Worm (Caenorhabditis elegans) whole organism, young adult: ENCODE results near the gene F13E9.16.

Experiments used
- F22D6.2 ChIP-seq: sonication (generic microtip); optimal IDR thresholded peaks from 2 replicates; lab custom pipeline; 2016; ENCODE audit warnings: mild to moderate bottlenecking, missing genetic modification characterization, missing compliant biosample characterization
- ZK185.1 ChIP-seq: sonication (generic microtip); optimal IDR thresholded peaks from 2 replicates; lab custom pipeline; 2016; ENCODE audit warnings: mild to moderate bottlenecking, missing genetic modification characterization, missing compliant biosample characterization; ENCODE audit not compliant: poor library complexity, severe bottlenecking
- ama-1 ChIP-seq, 3 experiments: fragments of 150-350 bp in 1 of 3; sonication (generic microtip) in 2 of 3; optimal IDR thresholded peaks; 2 replicates each; lab custom pipeline; 2014 to 2018; ENCODE audit warnings: missing biosample characterization in 2 of 3, missing genetic modification characterization in 2 of 3, missing genetic modification reagents in 2 of 3
- efl-1 ChIP-seq: fragments of 150-350 bp; optimal IDR thresholded peaks from 2 replicates; lab custom pipeline; 2014; ENCODE audit warnings: missing biosample characterization, missing genetic modification reagents, missing genetic modification characterization
- him-1 ChIP-seq: sonication (generic microtip); optimal IDR thresholded peaks from 2 replicates; lab custom pipeline; 2016; ENCODE audit warnings: missing genotype, missing genetic modification reagents, missing genetic modification characterization, missing compliant biosample characterization
- madf-6 ChIP-seq: fragments of 200-800 bp; sonication (Bioruptor generic); IDR thresholded peaks from 2 replicates; pipeline ENCODE4 v1.3.6; 2022; ENCODE audit warnings: missing genetic modification reagents, missing genetic modification characterization, missing compliant biosample characterization
- nfya-1 ChIP-seq: sonication (generic microtip); optimal IDR thresholded peaks from 2 replicates; lab custom pipeline; 2017; ENCODE audit warnings: antibody characterized with exemption, missing compliant biosample characterization, missing genetic modification characterization, borderline replicate concordance; ENCODE audit not compliant: insufficient read depth
- unc-62 ChIP-seq: fragments of 150-350 bp; optimal IDR thresholded peaks from 2 replicates; lab custom pipeline; 2014; ENCODE audit warnings: missing biosample characterization, missing genetic modification reagents, missing genetic modification characterization

ce11 chrIV:10899091-10899490 is 11.9 kb upstream of the F13E9.16 start, which contains the start of the genes F13E9.9 and F13E9.19:
- no peak for TF ChIP-seq ZK185.1 (tag; lab: Kevin White, UChicago)
- no peak for TF ChIP-seq F22D6.2 (tag; lab: Kevin White, UChicago)
- TF ChIP-seq efl-1 (GFP tag; lab: Kevin White, UChicago): no peak
- no peak for TF ChIP-seq him-1 (tag; lab: Kevin White, UChicago)
- TF ChIP-seq nfya-1: no peak
- no peak for TF ChIP-seq unc-62 (GFP tag; lab: Kevin White, UChicago)
- TF ChIP-seq madf-6 (GFP tag; lab: Robert Waterston, UW): no peak
- TF ChIP-seq ama-1 (optimal IDR thresholded peaks at IDR 0.05; lab: Kevin White, UChicago): no peak
- TF ChIP-seq ama-1 (GFP tag; optimal IDR thresholded peaks at IDR 0.05; lab: Kevin White, UChicago): no peak
